Worm (Caenorhabditis elegans) whole organism, L3 larva: Measurements from ENCODE around the gene H09F14.1.

ENCODE experiments used
- R02D3.7 ChIP-seq: fragments of 150-350 bp; optimal IDR thresholded peaks from 2 replicates; lab custom pipeline; 2014; ENCODE audit warnings: missing biosample characterization, missing genetic modification characterization
- ama-1 ChIP-seq: fragments of 150-350 bp; optimal IDR thresholded peaks from 2 replicates; lab custom pipeline; 2018
- ceh-16 ChIP-seq: sonication (generic microtip); optimal IDR thresholded peaks from 2 replicates; lab custom pipeline; 2017; ENCODE audit warnings: missing biosample characterization, missing genetic modification characterization
- ceh-28 ChIP-seq: fragments of 150-350 bp; optimal IDR thresholded peaks from 2 replicates; lab custom pipeline; 2014; ENCODE audit warnings: missing biosample characterization, missing genetic modification reagents, missing genetic modification characterization
- ceh-82 ChIP-seq: fragments of 150-350 bp; optimal IDR thresholded peaks from 2 replicates; lab custom pipeline; 2014; ENCODE audit warnings: missing biosample characterization, missing genetic modification characterization
- ceh-9 ChIP-seq: sonication (generic microtip); optimal IDR thresholded peaks from 2 replicates; lab custom pipeline; 2018; ENCODE audit warnings: missing biosample characterization, missing genetic modification characterization
- daf-12 ChIP-seq: fragments of 150-350 bp; optimal IDR thresholded peaks from 2 replicates; lab custom pipeline; 2014; ENCODE audit warnings: missing biosample characterization, missing genetic modification reagents, missing genetic modification characterization
- egl-27 ChIP-seq: sonication (generic microtip); optimal IDR thresholded peaks from 4 replicates; lab custom pipeline; 2017; ENCODE audit warnings: missing biosample characterization, missing genetic modification reagents, missing genetic modification characterization
- elt-1 ChIP-seq: fragments of 150-350 bp; optimal IDR thresholded peaks from 2 replicates; lab custom pipeline; 2014; ENCODE audit warnings: missing biosample characterization, missing genetic modification characterization
- elt-2 ChIP-seq: sonication (generic microtip); optimal IDR thresholded peaks from 2 replicates; lab custom pipeline; 2016; ENCODE audit warnings: missing genetic modification reagents, mild to moderate bottlenecking, missing genetic modification characterization, missing compliant biosample characterization
- elt-3 ChIP-seq, 3 experiments: fragments of 150-350 bp in 1 of 3; sonication (generic microtip) in 2 of 3; optimal IDR thresholded peaks; 2 replicates in 2 of 3; 4 replicates in 1 of 3; lab custom pipeline; 2014 to 2017; ENCODE audit warnings: missing biosample characterization in 3 of 3, missing genetic modification characterization in 3 of 3
- fkh-10 ChIP-seq: sonication (generic microtip); optimal IDR thresholded peaks from 2 replicates; lab custom pipeline; 2017; ENCODE audit warnings: missing biosample characterization, missing genetic modification reagents, missing genetic modification characterization
- hmg-11 ChIP-seq: sonication (generic microtip); optimal IDR thresholded peaks from 2 replicates; lab custom pipeline; 2016; ENCODE audit warnings: missing genetic modification characterization, missing compliant biosample characterization
- jun-1 ChIP-seq: fragments of 150-350 bp; optimal IDR thresholded peaks from 2 replicates; lab custom pipeline; 2014; ENCODE audit warnings: missing biosample characterization, missing genetic modification reagents, missing genetic modification characterization
- lin-15B ChIP-seq: fragments of 150-350 bp; optimal IDR thresholded peaks from 2 replicates; lab custom pipeline; 2014; ENCODE audit warnings: missing biosample characterization, missing genetic modification characterization
- nfya-1 ChIP-seq: sonication (generic microtip); optimal IDR thresholded peaks from 2 replicates; lab custom pipeline; 2017; ENCODE audit warnings: missing genetic modification characterization, mild to moderate bottlenecking, missing compliant biosample characterization, antibody characterized with exemption, moderate library complexity; ENCODE audit not compliant: insufficient read depth
- nhr-11 ChIP-seq: fragments of 150-350 bp; optimal IDR thresholded peaks from 2 replicates; lab custom pipeline; 2014; ENCODE audit warnings: missing biosample characterization, missing genetic modification characterization
- nhr-237 ChIP-seq: fragments of 150-350 bp; optimal IDR thresholded peaks from 2 replicates; lab custom pipeline; 2014; ENCODE audit warnings: missing biosample characterization, missing genetic modification characterization
- nhr-25 ChIP-seq: sonication (generic microtip); optimal IDR thresholded peaks from 2 replicates; lab custom pipeline; 2017; ENCODE audit warnings: missing biosample characterization, missing genetic modification characterization
- nhr-28 ChIP-seq: fragments of 150-350 bp; optimal IDR thresholded peaks from 2 replicates; lab custom pipeline; 2014; ENCODE audit warnings: missing biosample characterization, missing genetic modification characterization
- nhr-67 ChIP-seq: fragments of 150-350 bp; optimal IDR thresholded peaks from 2 replicates; lab custom pipeline; 2014; ENCODE audit warnings: missing biosample characterization, missing genetic modification characterization
- nhr-76 ChIP-seq: fragments of 150-350 bp; sonication (generic microtip); optimal IDR thresholded peaks from 5 replicates; lab custom pipeline; 2014; ENCODE audit warnings: missing biosample characterization, missing genetic modification characterization
- pqm-1 ChIP-seq: fragments of 150-350 bp; optimal IDR thresholded peaks from 2 replicates; lab custom pipeline; 2017; ENCODE audit warnings: missing biosample characterization, missing genetic modification characterization, inconsistent platforms
- sea-2 ChIP-seq: fragments of 150-350 bp; sonication (generic microtip); optimal IDR thresholded peaks from 4 replicates; lab custom pipeline; 2014; ENCODE audit warnings: missing biosample characterization, missing genetic modification reagents, missing genetic modification characterization
- snpc-4 ChIP-seq: fragments of 150-350 bp; optimal IDR thresholded peaks from 2 replicates; lab custom pipeline; 2014; ENCODE audit warnings: missing biosample characterization, missing genetic modification characterization
- unc-39 ChIP-seq: sonication (generic microtip); optimal IDR thresholded peaks from 4 replicates; lab custom pipeline; 2017; ENCODE audit warnings: missing biosample characterization, missing genetic modification characterization
- ztf-11 ChIP-seq: fragments of 150-350 bp; optimal IDR thresholded peaks from 2 replicates; lab custom pipeline; 2014; ENCODE audit warnings: missing biosample characterization, missing genetic modification characterization
- ztf-4 ChIP-seq: fragments of 150-350 bp; optimal IDR thresholded peaks from 2 replicates; lab custom pipeline; 2014; ENCODE audit warnings: missing biosample characterization, missing genetic modification characterization

H09F14.1 gene

DNA sequence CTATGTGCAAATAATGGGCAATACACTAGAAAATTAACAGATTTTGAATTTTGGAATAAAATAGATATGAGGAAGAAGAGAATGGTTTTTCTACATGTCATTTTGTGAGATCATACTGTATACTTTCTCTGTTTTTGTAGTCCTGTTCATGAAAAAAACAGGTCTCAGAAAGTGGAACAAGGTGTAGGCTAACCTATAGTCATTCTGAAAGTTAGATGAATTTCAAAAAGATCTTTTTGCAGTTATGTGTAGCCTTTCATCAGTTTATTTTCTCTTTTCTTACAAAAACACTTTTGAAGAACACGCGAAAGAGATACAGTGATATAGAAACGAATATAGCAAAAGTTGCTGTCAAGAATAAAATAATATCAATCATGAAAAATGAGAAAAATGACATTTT lies 38.8 kb upstream of the H09F14.1 start, which contains the start of gene ugt-35:
ugt-35 (minus strand) TSS at position 101 of the 400 bp plus-strand sequence.
- TF ChIP-seq fkh-10 (GFP tag; lab: Kevin White, UChicago) = no peak
- no peak for TF ChIP-seq nhr-67 (tag; lab: Kevin White, UChicago)
- TF ChIP-seq, all 47 proteins: peak for 0

DNA sequence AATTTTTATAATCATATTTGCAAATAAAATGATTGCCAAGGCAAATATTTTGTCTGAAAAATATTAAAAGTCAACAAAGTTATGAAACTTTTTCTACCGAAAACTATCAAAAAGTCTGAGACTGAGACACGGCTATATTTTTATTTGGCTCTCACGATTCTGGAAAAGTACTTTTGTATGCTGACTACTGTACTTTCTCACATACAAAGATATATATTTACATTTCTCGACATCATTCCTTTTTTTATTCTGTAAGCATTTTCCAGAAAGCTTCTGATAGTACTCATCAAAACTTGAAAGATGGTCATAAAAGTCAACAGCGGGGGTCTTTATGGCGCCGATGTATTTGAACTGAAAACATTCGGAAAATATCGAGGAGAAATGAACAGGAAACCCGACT lies 32.8 kb upstream of the H09F14.1 start, which contains the start of gene aqp-6:
aqp-6 (plus strand) TSS at position 301 of the 400 bp plus-strand sequence.
- no peak for TF ChIP-seq nhr-25 (tag; lab: Kevin White, UChicago)

DNA sequence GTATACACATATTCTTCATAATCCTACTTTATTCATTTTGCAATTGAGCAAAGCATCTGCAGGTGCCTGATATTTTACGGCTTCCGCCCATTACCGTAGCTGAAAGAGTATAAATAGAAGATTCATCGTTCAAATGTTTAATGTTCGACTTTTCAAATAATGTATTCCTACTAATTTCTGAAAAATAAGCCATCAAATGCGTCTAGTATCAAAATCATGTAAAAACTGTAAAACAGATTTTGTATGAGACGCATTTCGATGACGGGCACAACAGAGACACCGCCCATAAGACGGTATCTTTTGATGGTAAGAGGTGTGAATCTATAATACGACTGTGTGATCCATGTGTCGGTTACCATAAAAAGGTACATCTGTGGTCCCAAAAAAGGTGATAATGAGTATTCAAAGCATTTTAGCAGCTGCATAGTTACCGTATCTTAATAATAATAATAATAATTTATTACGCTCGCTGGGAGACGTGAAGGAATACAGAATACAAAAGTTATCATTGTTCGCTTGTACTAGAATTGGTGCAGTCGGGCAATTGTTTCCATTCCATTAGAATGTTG lies 31.7 kb upstream of the H09F14.1 start, which contains the start of the genes C32C4.3 and C32C4.16:
C32C4.3 (minus strand) TSS at position 101 of the 569 bp plus-strand sequence.
C32C4.16 (plus strand) TSS at position 519 of the 569 bp plus-strand sequence.
- no peak for TF ChIP-seq lin-15B (tag; lab: Kevin White, UChicago)
- TF ChIP-seq daf-12 = no peak
- no peak for TF ChIP-seq sea-2 (GFP tag; lab: Kevin White, UChicago)
- no peak for TF ChIP-seq ztf-4 (tag; lab: Kevin White, UChicago)
- no peak for TF ChIP-seq egl-27 (tag; lab: Kevin White, UChicago)
- no peak for TF ChIP-seq elt-3 (tag; optimal IDR thresholded peaks at IDR 0.05; lab: Kevin White, UChicago)

DNA sequence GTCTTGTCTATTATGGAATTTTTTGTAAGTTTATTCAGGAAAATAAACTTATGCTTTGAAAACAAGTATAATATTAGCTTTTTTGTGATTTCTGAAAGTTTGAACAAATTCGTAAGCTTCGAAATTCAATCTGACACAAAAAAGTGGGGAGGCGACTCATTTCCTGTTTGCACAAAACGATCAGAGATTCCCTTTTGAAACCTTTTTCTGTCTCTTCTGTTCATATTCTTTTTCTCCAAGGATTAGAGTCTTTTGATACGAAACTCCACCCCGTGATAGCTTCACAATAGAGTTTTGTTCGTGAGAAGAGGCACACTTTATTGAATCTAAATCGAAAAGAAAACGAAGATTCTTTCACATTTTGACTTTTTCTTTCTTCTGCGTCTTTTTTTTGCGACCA lies 25.6 kb upstream of the H09F14.1 start:
- TF ChIP-seq nhr-28 (tag; lab: Kevin White, UChicago) (no peak), ztf-11 (tag; lab: Kevin White, UChicago) (no peak), fkh-10 (GFP tag; lab: Kevin White, UChicago) (peak; percentile 35)

DNA sequence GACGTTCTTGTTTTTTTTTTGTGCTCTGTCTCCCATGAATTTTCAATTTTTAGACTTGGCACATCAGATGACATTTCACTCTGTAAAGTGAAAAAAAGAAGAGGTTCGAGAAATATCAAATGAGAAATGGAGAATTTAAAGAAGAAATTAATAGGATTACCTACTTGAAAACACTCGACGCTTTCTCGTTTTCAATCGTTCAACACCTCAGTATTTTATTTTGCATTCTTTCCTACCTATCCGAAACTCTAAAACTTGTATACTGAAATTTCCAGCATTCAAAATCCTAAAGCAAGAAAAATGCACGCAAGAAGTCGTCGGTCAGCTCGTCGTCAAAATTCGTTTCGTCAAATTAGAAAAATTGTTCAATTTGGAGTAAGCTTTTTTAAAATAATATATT lies 20.3 kb upstream of the H09F14.1 start, which contains the start of gene kvs-2:
kvs-2 (plus strand) TSS at position 301 of the 400 bp plus-strand sequence.
- no peak for TF ChIP-seq nhr-76 (tag; lab: Kevin White, UChicago)
- no peak for TF ChIP-seq ceh-16 (tag; lab: Kevin White, UChicago)
- no peak for TF ChIP-seq ceh-28 (tag; lab: Kevin White, UChicago)
- no peak for TF ChIP-seq jun-1 (tag; lab: Kevin White, UChicago)
- TF ChIP-seq, all 47 proteins: peak for 0

DNA sequence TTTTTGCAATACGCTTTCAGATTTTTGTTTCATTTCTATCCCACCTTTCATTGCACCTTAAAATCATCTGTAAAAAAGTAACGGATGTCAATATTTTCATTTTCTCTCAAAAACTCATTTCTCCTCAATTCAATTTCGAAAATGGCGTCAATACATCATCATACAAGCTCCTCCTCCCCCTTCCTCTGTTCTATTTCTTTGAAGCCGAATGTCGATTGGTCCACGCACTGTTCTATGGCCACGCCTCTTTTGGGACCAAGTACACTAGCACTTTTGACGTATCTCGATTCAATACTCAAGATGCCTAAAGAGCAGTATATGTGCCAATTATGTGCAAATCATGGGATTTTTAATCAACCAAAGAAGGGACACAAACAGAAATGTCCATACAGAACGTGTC lies 17.4 kb upstream of the H09F14.1 start, which contains the start of gene mab-23:
mab-23 (plus strand) TSS at position 301 of the 400 bp plus-strand sequence.
- TF ChIP-seq snpc-4 (tag; lab: Kevin White, UChicago) (no peak), nfya-1 (tag; lab: Kevin White, UChicago) (peak; percentile 21), elt-1 (tag; lab: Kevin White, UChicago) (no peak)

DNA sequence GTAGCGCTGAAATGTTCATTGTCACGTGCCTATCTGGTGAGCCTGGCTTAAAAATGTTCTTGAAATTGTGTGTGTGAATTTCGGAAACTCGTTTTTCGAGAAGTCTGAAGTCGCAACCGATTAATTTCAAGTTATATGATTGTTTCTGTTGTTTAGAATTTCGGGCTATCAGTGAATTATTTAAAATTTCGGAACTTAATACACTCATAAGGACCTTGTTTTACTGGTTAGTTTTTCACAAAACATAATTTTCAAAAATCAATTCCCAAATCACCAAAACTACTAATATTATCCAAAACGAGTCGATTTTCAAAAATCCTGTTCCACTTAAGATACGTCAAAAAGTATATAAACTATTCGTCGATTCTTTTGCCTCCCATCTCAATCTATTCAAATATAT lies 15.1 kb upstream of the H09F14.1 start:
- no peak for TF ChIP-seq snpc-4 (tag; lab: Kevin White, UChicago)
- no peak for TF ChIP-seq hmg-11
- no peak for TF ChIP-seq nhr-237
- no peak for TF ChIP-seq pqm-1 (tag; lab: Kevin White, UChicago)
- no peak for TF ChIP-seq R02D3.7 (tag; lab: Kevin White, UChicago)
- TF ChIP-seq sea-2 (GFP tag; lab: Kevin White, UChicago) = no peak
- TF ChIP-seq ztf-4 (tag; lab: Kevin White, UChicago) = no peak
- no peak for TF ChIP-seq ceh-9 (tag; lab: Kevin White, UChicago)
- TF ChIP-seq nhr-11 (tag; lab: Kevin White, UChicago) = no peak
- no peak for TF ChIP-seq unc-39 (tag; lab: Kevin White, UChicago)
- no peak for TF ChIP-seq daf-12
- TF ChIP-seq nhr-28 (tag; lab: Kevin White, UChicago) = no peak
- TF ChIP-seq nhr-25 (tag; lab: Kevin White, UChicago) = no peak
- no peak for TF ChIP-seq elt-2 (tag; lab: Kevin White, UChicago)
- TF ChIP-seq ama-1 = no peak
- no peak for TF ChIP-seq ceh-82 (tag; lab: Kevin White, UChicago)
- TF ChIP-seq, all 47 proteins: peak for 0
